Worm (Caenorhabditis elegans) whole organism, L4 larva: ENCODE data around the gene ttr-43.

ENCODE experiments used
- egl-27 ChIP-seq: sonication (generic microtip); optimal IDR thresholded peaks from 3 replicates; lab custom pipeline; 2017; ENCODE audit warnings: missing biosample characterization, missing genetic modification reagents, missing genetic modification characterization
- gei-8 ChIP-seq: fragments of 200-800 bp; sonication (Bioruptor generic); optimal IDR thresholded peaks from 2 replicates; lab custom pipeline; 2018; ENCODE audit warnings: mild to moderate bottlenecking, missing genetic modification characterization, missing compliant biosample characterization
- lsy-2 ChIP-seq, 2 experiments: fragments of 150-350 bp in 1 of 2; sonication (generic microtip) in 1 of 2; optimal IDR thresholded peaks; 2 replicates each; lab custom pipeline; 2014 to 2017; ENCODE audit warnings: missing biosample characterization in 2 of 2, missing genetic modification characterization in 2 of 2
- mdl-1 ChIP-seq, 2 experiments: fragments of 150-350 bp in 1 of 2; sonication (generic microtip) in 1 of 2; optimal IDR thresholded peaks; 2 replicates each; lab custom pipeline; 2014 to 2017; ENCODE audit warnings: missing biosample characterization in 2 of 2, missing genetic modification characterization in 2 of 2

DNA sequence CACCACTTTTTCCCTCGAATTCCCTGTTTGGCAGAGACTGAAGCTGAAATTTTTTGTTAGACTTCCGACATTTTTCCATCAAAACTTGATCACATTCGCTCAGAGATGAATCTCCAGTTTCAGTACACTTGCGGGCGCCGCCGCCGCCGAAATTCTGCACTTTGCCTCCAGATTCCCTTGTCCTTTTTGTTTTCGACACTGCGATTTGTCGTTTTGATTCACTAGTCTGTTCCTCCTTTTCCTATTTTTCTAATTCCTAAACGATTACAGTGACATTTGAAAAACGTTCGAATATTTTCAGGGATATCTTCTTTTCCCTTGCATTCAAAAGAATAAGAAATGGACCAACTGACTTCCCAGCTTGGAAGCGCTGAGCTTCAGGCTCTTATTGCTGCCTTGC is 49.8 kb downstream of the ttr-43 start, which contains the start of gene F45D3.2:
- TF ChIP-seq mdl-1 (tag; optimal IDR thresholded peaks at IDR 0.05; lab: Kevin White, UChicago) (no peak), egl-27 (tag; lab: Kevin White, UChicago) (no peak), lsy-2 (tag; optimal IDR thresholded peaks at IDR 0.05; lab: Kevin White, UChicago) (no peak), gei-8 (GFP tag; lab: Kevin White, UChicago) (no peak)
